Fruit fly (Drosophila melanogaster) whole organism, embryonic: ENCODE results near the gene CG11409.

Experiments
- ATbp ChIP-seq: fragments of 200-800 bp; sonication (Bioruptor generic); optimal IDR thresholded peaks from 2 replicates; lab custom pipeline; 2017; ENCODE audit warnings: missing biosample characterization, mild to moderate bottlenecking, missing genetic modification characterization, missing genetic modification reagents
- Adf1 ChIP-seq: fragments of 200-800 bp; sonication (Bioruptor generic); IDR thresholded peaks from 2 replicates; pipeline ENCODE4 v1.3.6; 2022; ENCODE audit warnings: missing biosample characterization, missing genetic modification characterization
- Aef1 ChIP-seq: fragments of 200-800 bp; sonication (Bioruptor generic); IDR thresholded peaks from 3 replicates; pipeline ENCODE4 v1.3.6; 2022; ENCODE audit warnings: missing biosample characterization, missing genetic modification characterization
- Bgb ChIP-seq: fragments of 200-800 bp; sonication (Bioruptor generic); IDR thresholded peaks from 2 replicates; pipeline ENCODE4 v1.3.6; 2022; ENCODE audit warnings: missing biosample characterization, missing genetic modification characterization; ENCODE audit not compliant: partially characterized antibody
- CG10209 ChIP-seq: fragments of 200-800 bp; sonication (Bioruptor generic); optimal IDR thresholded peaks from 3 replicates; lab custom pipeline; 2017; ENCODE audit warnings: missing biosample characterization, mild to moderate bottlenecking, missing genetic modification characterization, missing genetic modification reagents
- CG1024 ChIP-seq: fragments of 200-800 bp; sonication (Bioruptor generic); IDR thresholded peaks from 2 replicates; pipeline ENCODE4 v1.3.6; 2022; ENCODE audit warnings: missing biosample characterization, missing genetic modification characterization
- CG10267 ChIP-seq: fragments of 200-800 bp; sonication (Bioruptor generic); optimal IDR thresholded peaks from 2 replicates; lab custom pipeline; 2018; ENCODE audit warnings: missing biosample characterization, mild to moderate bottlenecking, missing genetic modification characterization, moderate library complexity
- CG11695 ChIP-seq: fragments of 200-800 bp; sonication (Bioruptor generic); IDR thresholded peaks from 3 replicates; pipeline ENCODE4 v1.3.6; 2022; ENCODE audit warnings: missing biosample characterization, missing genetic modification characterization
- CG11723 ChIP-seq: fragments of 200-800 bp; sonication (Bioruptor generic); optimal IDR thresholded peaks from 2 replicates; lab custom pipeline; 2017; ENCODE audit warnings: missing biosample characterization, mild to moderate bottlenecking, missing genetic modification characterization
- CG12071 ChIP-seq: fragments of 200-800 bp; sonication (Bioruptor generic); optimal IDR thresholded peaks from 3 replicates; lab custom pipeline; 2018; ENCODE audit warnings: missing biosample characterization, mild to moderate bottlenecking, missing genetic modification characterization
- CG12659 ChIP-seq: fragments of 200-800 bp; sonication (Bioruptor generic); optimal IDR thresholded peaks from 3 replicates; lab custom pipeline; 2017; ENCODE audit warnings: mild to moderate bottlenecking, missing biosample characterization, missing genetic modification reagents, missing genetic modification characterization
- CG12769 ChIP-seq: fragments of 200-800 bp; sonication (Bioruptor generic); optimal IDR thresholded peaks from 2 replicates; lab custom pipeline; 2019; ENCODE audit warnings: missing biosample characterization, mild to moderate bottlenecking, missing genetic modification characterization, moderate library complexity
- CG15269 ChIP-seq: fragments of 200-800 bp; sonication (Bioruptor generic); optimal IDR thresholded peaks from 2 replicates; lab custom pipeline; 2018; ENCODE audit warnings: missing biosample characterization, mild to moderate bottlenecking, missing genetic modification characterization, moderate library complexity
- CG15514 ChIP-seq: fragments of 200-800 bp; sonication (Bioruptor generic); optimal IDR thresholded peaks from 3 replicates; lab custom pipeline; 2017; ENCODE audit warnings: missing biosample characterization, missing genetic modification characterization, mild to moderate bottlenecking, moderate library complexity, missing genetic modification reagents
- CG1792 ChIP-seq: fragments of 200-800 bp; sonication (Bioruptor generic); optimal IDR thresholded peaks from 2 replicates; lab custom pipeline; 2016; ENCODE audit warnings: missing biosample characterization, missing genetic modification characterization
- CG18011 ChIP-seq: fragments of 200-800 bp; sonication (Bioruptor generic); optimal IDR thresholded peaks from 2 replicates; lab custom pipeline; 2017; ENCODE audit warnings: missing biosample characterization, missing genetic modification characterization, mild to moderate bottlenecking, moderate library complexity, missing genotype
- CG1832 ChIP-seq: fragments of 200-800 bp; sonication (Bioruptor generic); optimal IDR thresholded peaks from 2 replicates; lab custom pipeline; 2017; ENCODE audit warnings: missing biosample characterization, mild to moderate bottlenecking, missing genetic modification characterization, inconsistent platforms
- CG2712 ChIP-seq: fragments of 200-800 bp; optimal IDR thresholded peaks from 3 replicates; lab custom pipeline; 2019; ENCODE audit warnings: missing biosample characterization, mild to moderate bottlenecking, missing genetic modification characterization, moderate library complexity
- CG3281 ChIP-seq: fragments of 200-800 bp; sonication (Bioruptor generic); optimal IDR thresholded peaks from 3 replicates; lab custom pipeline; 2017; ENCODE audit warnings: missing biosample characterization, mild to moderate bottlenecking, missing genetic modification characterization
- CG34224 ChIP-seq: fragments of 200-800 bp; sonication (Bioruptor generic); IDR thresholded peaks from 3 replicates; pipeline ENCODE4 v1.3.6; 2022; ENCODE audit warnings: missing biosample characterization, missing genetic modification characterization; ENCODE audit not compliant: partially characterized antibody
- CG4820 ChIP-seq: fragments of 200-800 bp; sonication (Bioruptor generic); optimal IDR thresholded peaks from 3 replicates; lab custom pipeline; 2016; ENCODE audit warnings: missing biosample characterization, missing genetic modification characterization
- CG5953 ChIP-seq: fragments of 200-800 bp; sonication (Bioruptor generic); IDR thresholded peaks from 2 replicates; pipeline ENCODE4 v1.3.6; 2022; ENCODE audit warnings: missing biosample characterization, missing genetic modification characterization
- CG7786 ChIP-seq: fragments of 200-800 bp; sonication (Bioruptor generic); optimal IDR thresholded peaks from 2 replicates; lab custom pipeline; 2016; ENCODE audit warnings: missing biosample characterization, missing genetic modification characterization
- CG8765 ChIP-seq: fragments of 200-800 bp; sonication (Bioruptor generic); IDR thresholded peaks from 2 replicates; pipeline ENCODE4 v1.3.6; 2022; ENCODE audit warnings: missing biosample characterization, missing genetic modification characterization
- D ChIP-seq, 2 experiments: fragments of 200-800 bp in 1 of 2; fragments of >200 bp in 1 of 2; sonication (Bioruptor generic) in 1 of 2; optimal IDR thresholded peaks; 2 replicates in 1 of 2; 3 replicates in 1 of 2; lab custom pipeline; 2017; ENCODE audit warnings: mild to moderate bottlenecking in 1 of 2, missing biosample characterization in 1 of 2, missing genetic modification characterization in 1 of 2, missing genetic modification reagents in 1 of 2
- Dfd ChIP-seq, 2 experiments: fragments of >200 bp; optimal IDR thresholded peaks; 2 replicates each; lab custom pipeline; 2017; ENCODE audit warnings: missing biosample characterization in 2 of 2, missing genetic modification characterization in 2 of 2
- Fer3 ChIP-seq: fragments of 200-800 bp; sonication (Bioruptor generic); optimal IDR thresholded peaks from 2 replicates; lab custom pipeline; 2018; ENCODE audit warnings: missing biosample characterization, mild to moderate bottlenecking, missing genetic modification characterization, moderate library complexity
- Gug ChIP-seq: fragments of 200-800 bp; sonication (Bioruptor generic); IDR thresholded peaks from 4 replicates; pipeline ENCODE4 v1.3.6; 2022; ENCODE audit warnings: missing biosample characterization, missing genetic modification characterization
- HLH3B ChIP-seq: fragments of 200-800 bp; sonication (Bioruptor generic); IDR thresholded peaks from 2 replicates; pipeline ENCODE4 v1.3.6; 2022; ENCODE audit warnings: missing biosample characterization, missing genetic modification characterization
- HLHmδ ChIP-seq: fragments of 200-800 bp; sonication (Bioruptor generic); optimal IDR thresholded peaks from 2 replicates; lab custom pipeline; 2018; ENCODE audit warnings: missing biosample characterization, mild to moderate bottlenecking, missing genetic modification characterization, moderate library complexity
- Poxn ChIP-seq: fragments of 200-800 bp; sonication (Bioruptor generic); IDR thresholded peaks from 2 replicates; pipeline ENCODE4 v1.3.6; 2022; ENCODE audit warnings: missing biosample characterization, missing genetic modification characterization
- Scr ChIP-seq: fragments of 200-800 bp; sonication (Bioruptor generic); IDR thresholded peaks from 2 replicates; pipeline ENCODE4 v1.3.6; 2022; ENCODE audit warnings: missing biosample characterization, missing genetic modification characterization; ENCODE audit not compliant: partially characterized antibody
- Side ChIP-seq: fragments of 200-800 bp; sonication (Bioruptor generic); optimal IDR thresholded peaks from 2 replicates; lab custom pipeline; 2016; ENCODE audit warnings: missing biosample characterization, missing genetic modification characterization
- Six4 ChIP-seq: fragments of 200-800 bp; sonication (Bioruptor generic); optimal IDR thresholded peaks from 2 replicates; lab custom pipeline; 2016; ENCODE audit warnings: missing biosample characterization, missing genetic modification characterization
- Xbp1 ChIP-seq: fragments of 200-800 bp; sonication (Bioruptor generic); optimal IDR thresholded peaks from 3 replicates; lab custom pipeline; 2016; ENCODE audit warnings: missing biosample characterization, mild to moderate bottlenecking, missing genetic modification characterization
- br ChIP-seq: fragments of >200 bp; optimal IDR thresholded peaks from 2 replicates; lab custom pipeline; 2017
- disco-r ChIP-seq: fragments of 200-800 bp; sonication (Bioruptor generic); optimal IDR thresholded peaks from 2 replicates; lab custom pipeline; 2016; ENCODE audit warnings: missing biosample characterization, missing genetic modification characterization
- en ChIP-seq: fragments of 200-800 bp; sonication (Bioruptor generic); optimal IDR thresholded peaks from 2 replicates; lab custom pipeline; 2016; ENCODE audit warnings: missing biosample characterization, missing genetic modification characterization
- esg ChIP-seq: fragments of 200-800 bp; sonication (Bioruptor generic); conservative IDR thresholded peaks from 2 replicates; pipeline ENCODE4 v1.3.6; 2022; ENCODE audit warnings: missing biosample characterization, missing genetic modification characterization
- exex ChIP-seq: fragments of 200-800 bp; sonication (Bioruptor generic); optimal IDR thresholded peaks from 4 replicates; lab custom pipeline; 2018; ENCODE audit warnings: missing biosample characterization, mild to moderate bottlenecking, missing genetic modification characterization, moderate library complexity
- fd102C ChIP-seq: fragments of 200-800 bp; sonication (Bioruptor generic); optimal IDR thresholded peaks from 2 replicates; lab custom pipeline; 2018; ENCODE audit warnings: missing biosample characterization, mild to moderate bottlenecking, missing genetic modification characterization, moderate library complexity
- fd64A ChIP-seq: fragments of 200-800 bp; sonication (Bioruptor generic); optimal IDR thresholded peaks from 3 replicates; lab custom pipeline; 2018; ENCODE audit warnings: missing biosample characterization, mild to moderate bottlenecking, missing genetic modification characterization
- mirr ChIP-seq: fragments of 200-800 bp; sonication (Bioruptor generic); optimal IDR thresholded peaks from 3 replicates; lab custom pipeline; 2018; ENCODE audit warnings: missing biosample characterization, mild to moderate bottlenecking, missing genetic modification characterization
- nerfin-1 ChIP-seq: fragments of 200-800 bp; sonication (Bioruptor generic); optimal IDR thresholded peaks from 3 replicates; lab custom pipeline; 2019; ENCODE audit warnings: missing biosample characterization, mild to moderate bottlenecking, missing genetic modification characterization, moderate library complexity
- org-1 ChIP-seq: fragments of 200-800 bp; sonication (Bioruptor generic); optimal IDR thresholded peaks from 2 replicates; lab custom pipeline; 2017; ENCODE audit warnings: missing biosample characterization, missing genetic modification characterization
- sd ChIP-seq: fragments of 200-800 bp; sonication (Bioruptor generic); optimal IDR thresholded peaks from 3 replicates; lab custom pipeline; 2018; ENCODE audit warnings: missing biosample characterization, mild to moderate bottlenecking, missing genetic modification characterization, moderate library complexity
- seq ChIP-seq: fragments of 200-800 bp; sonication (Bioruptor generic); IDR thresholded peaks from 2 replicates; pipeline ENCODE4 v1.3.6; 2022; ENCODE audit warnings: missing biosample characterization, missing genetic modification characterization
- so ChIP-seq: fragments of 200-800 bp; sonication (Bioruptor generic); IDR thresholded peaks from 3 replicates; pipeline ENCODE4 v1.3.6; 2022; ENCODE audit warnings: missing biosample characterization, missing genetic modification characterization
- stc ChIP-seq: fragments of 200-800 bp; sonication (Bioruptor generic); IDR thresholded peaks from 2 replicates; pipeline ENCODE4 v1.3.6; 2022; ENCODE audit warnings: missing biosample characterization, missing genetic modification characterization
- trh ChIP-seq: fragments of 200-800 bp; sonication (Bioruptor generic); optimal IDR thresholded peaks from 2 replicates; lab custom pipeline; 2016; ENCODE audit warnings: missing biosample characterization, missing genetic modification characterization
- tup ChIP-seq: fragments of 200-800 bp; sonication (Bioruptor generic); optimal IDR thresholded peaks from 2 replicates; lab custom pipeline; 2016; ENCODE audit warnings: missing biosample characterization, mild to moderate bottlenecking, missing genetic modification characterization, moderate library complexity

CG11409 gene

dm6 chrX:1322214-1322613, 19.2 kb downstream of the CG11409 start, which contains the start of gene DAAM (continued):
- TF ChIP-seq Scr (0 out of 2 replicates have a peak, but pooled peaks have one; percentile 29), Fer3 (tag; lab: Kevin White, UChicago) (no peak), stc (GFP tag; lab: Robert Waterston, UW) (no peak), CG5953 (GFP tag; lab: Robert Waterston, UW) (no peak), CG7786 (GFP tag; lab: Kevin White, UChicago) (peak; percentile 8), CG18011 (GFP tag; lab: Kevin White, UChicago) (no peak), Bgb (GFP tag; lab: Robert Waterston, UW) (peak; percentile 62), Dfd (GFP tag; optimal IDR thresholded peaks at IDR 0.05; lab: Kevin White, UChicago) (no peak), CG11723 (GFP tag; lab: Kevin White, UChicago) (peak; percentile 3), esg (no peak), org-1 (peak; percentile 12), nerfin-1 (tag; lab: Kevin White, UChicago) (peak; percentile 9), en (GFP tag; lab: Kevin White, UChicago) (no peak), D (optimal IDR thresholded peaks at IDR 0.05; lab: Kevin White, UChicago) (no peak), D (GFP tag; optimal IDR thresholded peaks at IDR 0.05; lab: Kevin White, UChicago) (no peak), tup (GFP tag; lab: Kevin White, UChicago) (no peak), CG10267 (tag; lab: Kevin White, UChicago) (no peak), CG15514 (GFP tag; lab: Kevin White, UChicago) (peak; percentile 91), fd102C (GFP tag; lab: Kevin White, UChicago) (no peak), disco-r (peak; percentile 7), Poxn (GFP tag; lab: Robert Waterston, UW) (no peak), br (lab: Kevin White, UChicago) (no peak), CG10209 (GFP tag; lab: Kevin White, UChicago) (peak; percentile 20), Gug (GFP tag; lab: Robert Waterston, UW) (no peak), CG12769 (tag; lab: Kevin White, UChicago) (no peak), CG2712 (tag; lab: Kevin White, UChicago) (no peak), CG1024 (GFP tag; lab: Robert Waterston, UW) (no peak), HLH3B (GFP tag; lab: Robert Waterston, UW) (0 out of 2 replicates have a peak, but pooled peaks have one; percentile 27), CG12659 (peak; percentile 84), Adf1 (GFP tag; lab: Robert Waterston, UW) (no peak; the same call in 1 of the 2 replicates), Xbp1 (GFP tag; lab: Kevin White, UChicago) (peak; percentile 20), CG3281 (GFP tag; lab: Kevin White, UChicago) (no peak), Six4 (GFP tag; lab: Kevin White, UChicago) (no peak), sd (no peak), Aef1 (GFP tag; lab: Robert Waterston, UW) (no peak), CG34224 (GFP tag; lab: Robert Waterston, UW) (no peak), CG12071 (GFP tag; lab: Kevin White, UChicago) (no peak), CG8765 (GFP tag; lab: Robert Waterston, UW) (no peak), CG1792 (GFP tag; lab: Kevin White, UChicago) (no peak), CG15269 (tag; lab: Kevin White, UChicago) (peak; percentile 14), CG11695 (GFP tag; lab: Robert Waterston, UW) (no peak), CG4820 (GFP tag; lab: Kevin White, UChicago) (no peak), CG1832 (no peak), so (GFP tag; lab: Robert Waterston, UW) (no peak), exex (tag; lab: Kevin White, UChicago) (no peak), HLHmδ (GFP tag; lab: Kevin White, UChicago) (no peak), trh (GFP tag; lab: Kevin White, UChicago) (no peak), ATbp (GFP tag; lab: Kevin White, UChicago) (no peak), mirr (GFP tag; lab: Kevin White, UChicago) (peak; percentile 46), fd64A (GFP tag; lab: Kevin White, UChicago) (no peak), Side (GFP tag; lab: Kevin White, UChicago) (no peak), seq (no peak)
